Worm (Caenorhabditis elegans): ENCODE data around the gene Y47D7A.18.

Gene Y47D7A.18

DNA sequence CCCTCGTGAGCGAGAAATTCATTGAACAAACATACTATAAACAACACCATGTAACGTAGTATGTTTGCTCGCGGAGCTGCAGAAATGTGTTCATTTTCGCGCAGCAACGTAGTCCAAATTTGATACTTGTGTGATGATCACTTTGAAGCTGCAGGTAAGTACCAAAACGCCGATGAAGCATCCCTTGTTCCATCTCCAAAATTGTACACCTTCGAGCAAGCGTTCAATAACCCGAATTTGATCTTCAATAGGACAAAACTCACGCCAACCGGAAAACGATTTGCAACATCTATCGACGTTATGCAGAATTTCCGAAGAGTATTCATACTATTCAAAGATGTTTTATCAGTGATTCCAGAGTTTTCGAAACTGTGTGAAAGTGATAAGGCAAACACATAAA, 6.0 kb downstream of the Y47D7A.18 start, which contains the start of gene Y47D7A.3:
TSS of gene Y47D7A.3 (plus strand) at position 301 of the 400 bp plus-strand sequence.
- TF ChIP-seq elt-4 (tag; optimal IDR thresholded peaks at IDR 0.05), result no peak
- no peak for TF ChIP-seq ceh-2 (tag; optimal IDR thresholded peaks at IDR 0.05)
- no peak for TF ChIP-seq nfya-1 (tag; optimal IDR thresholded peaks at IDR 0.05)
- no peak for TF ChIP-seq ceh-19 (GFP tag; optimal IDR thresholded peaks at IDR 0.05)
- no peak for TF ChIP-seq elt-2 (tag; optimal IDR thresholded peaks at IDR 0.05)
- no peak for TF ChIP-seq fkh-10 (GFP tag; optimal IDR thresholded peaks at IDR 0.05)
- TF ChIP-seq ztf-16 (tag; optimal IDR thresholded peaks at IDR 0.05), result no peak
- TF ChIP-seq tbx-7 (tag; optimal IDR thresholded peaks at IDR 0.05), result no peak
- TF ChIP-seq T23F11.4 (GFP tag; optimal IDR thresholded peaks at IDR 0.05), result no peak
- no peak for TF ChIP-seq hlh-13 (GFP tag; optimal IDR thresholded peaks at IDR 0.05)
- no peak for TF ChIP-seq unc-86 (tag; optimal IDR thresholded peaks at IDR 0.05)
- TF ChIP-seq ceh-45 (GFP tag; IDR thresholded peaks at IDR 0.05), result no peak
- no peak for TF ChIP-seq C08G9.2 (tag; optimal IDR thresholded peaks at IDR 0.05)
- no peak for TF ChIP-seq ceh-30 (tag; optimal IDR thresholded peaks at IDR 0.05)
- no peak for TF ChIP-seq syd-9 (tag; optimal IDR thresholded peaks at IDR 0.05)
- TF ChIP-seq ceh-24 (tag; optimal IDR thresholded peaks at IDR 0.05), result no peak
- no peak for TF ChIP-seq dmd-4 (tag; optimal IDR thresholded peaks at IDR 0.05; ENCODE audit: borderline replicate concordance)
- TF ChIP-seq ahr-1 (tag; optimal IDR thresholded peaks at IDR 0.05), result no peak
- no peak for TF ChIP-seq pax-1 (tag; optimal IDR thresholded peaks at IDR 0.05)

DNA sequence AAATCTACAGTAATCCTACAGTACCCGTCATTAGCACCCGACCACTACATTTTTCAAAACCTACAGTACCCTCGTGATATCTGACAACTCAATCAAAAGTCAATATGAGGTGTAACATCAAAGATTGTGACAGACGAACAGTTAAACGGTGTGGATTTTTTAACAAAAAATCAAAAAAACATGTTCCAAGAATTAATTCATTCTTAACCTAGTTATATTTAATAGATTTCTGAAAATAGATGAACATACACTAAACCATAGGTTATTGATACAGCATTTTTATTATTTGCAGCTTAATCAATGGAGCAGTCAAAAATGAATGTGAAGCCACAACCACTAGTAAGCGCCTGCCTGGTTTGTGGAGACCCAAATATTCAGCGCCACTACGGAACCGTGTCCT, 9.1 kb downstream of the Y47D7A.18 start, which contains the start of gene nhr-118:
TSS of gene nhr-118 (plus strand) at position 301 of the 400 bp plus-strand sequence.
- TF ChIP-seq ztf-16 (tag; optimal IDR thresholded peaks at IDR 0.05) (no peak), ceh-30 (tag; optimal IDR thresholded peaks at IDR 0.05) (no peak), nhr-232 (tag; optimal IDR thresholded peaks at IDR 0.05) (no peak), hlh-15 (tag; optimal IDR thresholded peaks at IDR 0.05) (no peak), ets-4 (tag; optimal IDR thresholded peaks at IDR 0.05) (no peak), unc-42 (tag; optimal IDR thresholded peaks at IDR 0.05) (no peak), sdc-2 (tag; optimal IDR thresholded peaks at IDR 0.05) (no peak), madf-2 (tag; optimal IDR thresholded peaks at IDR 0.05) (no peak), unc-86 (tag; optimal IDR thresholded peaks at IDR 0.05) (no peak), ceh-24 (tag; optimal IDR thresholded peaks at IDR 0.05) (no peak), gmeb-2 (tag; optimal IDR thresholded peaks at IDR 0.05) (no peak), ceh-19 (GFP tag; optimal IDR thresholded peaks at IDR 0.05) (no peak), rnt-1 (tag; optimal IDR thresholded peaks at IDR 0.05) (no peak)

DNA sequence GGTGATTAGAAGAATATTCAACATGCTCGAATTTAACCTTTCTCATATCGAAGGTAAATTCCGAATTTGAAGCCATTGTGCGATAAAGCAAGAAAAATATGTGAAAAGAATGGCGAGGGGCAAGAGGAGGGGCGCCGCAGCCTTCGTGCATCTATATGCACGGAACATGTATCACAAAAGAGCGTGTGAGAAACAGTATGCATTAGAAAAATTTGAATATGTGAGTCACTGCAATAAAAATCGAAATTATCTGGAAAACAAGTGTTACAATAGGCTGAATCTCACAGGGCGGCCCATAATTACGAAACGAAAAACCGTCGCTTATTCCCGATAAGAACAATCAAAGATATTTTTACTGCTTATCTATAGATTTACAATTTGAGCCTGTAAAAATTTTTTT, 14.7 kb downstream of the Y47D7A.18 start, which contains the start of gene F13A2.5:
TSS of gene F13A2.5 (minus strand) at position 101 of the 400 bp plus-strand sequence.
- no peak for TF ChIP-seq fkh-10 (GFP tag; optimal IDR thresholded peaks at IDR 0.05)
- no peak for TF ChIP-seq tbx-2 (tag; optimal IDR thresholded peaks at IDR 0.05)
- no peak for TF ChIP-seq pha-2 (tag; optimal IDR thresholded peaks at IDR 0.05)
- TF ChIP-seq unc-42 (tag; optimal IDR thresholded peaks at IDR 0.05), result no peak
- no peak for TF ChIP-seq sox-2 (GFP tag; IDR thresholded peaks at IDR 0.05)
- no peak for TF ChIP-seq K09A11.1 (tag; optimal IDR thresholded peaks at IDR 0.05; ENCODE audit: insufficient read depth)
- no peak for TF ChIP-seq nhr-11 (tag; optimal IDR thresholded peaks at IDR 0.05)
- TF ChIP-seq dve-1 (tag; optimal IDR thresholded peaks at IDR 0.05), result no peak
- TF ChIP-seq Y22D7AL.16 (tag; optimal IDR thresholded peaks at IDR 0.05), result no peak
- no peak for TF ChIP-seq elt-4 (tag; optimal IDR thresholded peaks at IDR 0.05)
- no peak for TF ChIP-seq syd-9 (tag; optimal IDR thresholded peaks at IDR 0.05)
- no peak for TF ChIP-seq tbx-7 (tag; optimal IDR thresholded peaks at IDR 0.05)
- no peak for TF ChIP-seq pha-4 (tag; optimal IDR thresholded peaks at IDR 0.05)
- no peak for TF ChIP-seq sox-4 (tag; optimal IDR thresholded peaks at IDR 0.05)
- TF ChIP-seq fax-1 (tag; optimal IDR thresholded peaks at IDR 0.05), result no peak
- no peak for TF ChIP-seq nhr-232 (tag; optimal IDR thresholded peaks at IDR 0.05)
- TF ChIP-seq hlh-6 (tag; optimal IDR thresholded peaks at IDR 0.05), result no peak
- TF ChIP-seq ceh-48 (tag; optimal IDR thresholded peaks at IDR 0.05), result no peak
- TF ChIP-seq ceh-2 (tag; optimal IDR thresholded peaks at IDR 0.05), result no peak

Data from whole organism, late embryonic.